Worm (Caenorhabditis elegans) whole organism, young adult: ENCODE measurements around the gene F17C11.12.

ENCODE experiments used
- F57A8.1 ChIP-seq: fragments of 200-800 bp; sonication (Bioruptor generic); optimal IDR thresholded peaks from 2 replicates; lab custom pipeline; 2018; ENCODE audit warnings: mild to moderate bottlenecking, missing genetic modification characterization, moderate library complexity, missing compliant biosample characterization
- madf-8 ChIP-seq: fragments of 200-800 bp; sonication (Bioruptor generic); conservative IDR thresholded peaks from 2 replicates; pipeline ENCODE4 v1.3.6; 2022; ENCODE audit warnings: missing genetic modification reagents, missing genetic modification characterization, missing compliant biosample characterization
- nhr-80 ChIP-seq: sonication (generic microtip); optimal IDR thresholded peaks from 2 replicates; lab custom pipeline; 2016; ENCODE audit warnings: missing genetic modification characterization, missing compliant biosample characterization

DNA sequence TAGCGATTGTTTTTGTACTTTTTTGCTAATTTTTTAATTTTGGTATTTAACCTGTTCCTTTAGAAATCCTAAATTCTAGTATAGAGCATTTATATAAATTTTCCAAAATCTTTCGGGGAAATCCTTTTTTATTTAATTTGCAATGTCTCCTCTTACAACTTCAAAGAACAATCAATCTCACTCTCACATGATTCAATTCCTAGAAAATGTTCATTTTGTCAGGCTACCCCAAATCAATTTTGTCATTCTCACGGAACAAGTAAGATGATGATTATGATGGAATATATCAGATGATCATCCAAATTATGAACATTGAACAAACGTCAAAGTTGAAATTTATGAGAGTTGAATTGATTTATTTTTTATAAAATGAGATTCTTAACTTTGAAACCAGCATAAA, 574 bp upstream of the F17C11.12 start:
- TF ChIP-seq nhr-80 (no peak), madf-8 (GFP tag; lab: Robert Waterston, UW) (no peak), F57A8.1 (GFP tag; lab: Kevin White, UChicago) (no peak)
